Fruit fly (Drosophila melanogaster): ENCODE results near the gene CG6836.

CG6836 gene

DNA sequence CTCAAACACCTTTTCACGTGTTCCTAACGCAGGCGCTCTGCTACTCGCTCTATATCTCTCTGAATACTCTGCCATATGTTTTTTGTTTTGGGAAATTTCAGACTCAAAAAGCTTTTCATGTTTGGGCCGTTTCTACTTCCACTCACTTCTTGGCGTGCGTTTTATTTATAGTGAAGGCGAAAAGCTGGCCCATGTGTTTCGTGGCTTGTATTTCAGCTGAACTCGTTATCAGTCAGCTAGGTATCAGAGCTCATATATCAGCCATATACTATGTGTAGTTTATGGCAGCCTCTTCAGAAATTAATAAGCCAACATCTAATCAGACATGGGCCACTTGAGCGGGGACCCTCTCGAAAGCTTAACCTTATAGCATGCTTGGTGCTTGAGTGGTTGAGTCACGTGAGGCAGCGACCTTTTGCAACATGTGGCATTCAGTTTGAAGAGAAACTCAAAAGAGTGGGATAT lies 44.1 kb downstream of the CG6836 start (continued):
- peak; percentile 47 for TF ChIP-seq Hey (tag; optimal IDR thresholded peaks at IDR 0.05)
- TF ChIP-seq CG10321 (GFP tag; IDR thresholded peaks at IDR 0.05): 0 out of 2 replicates have a peak, but pooled peaks have one; percentile 5
- peak; percentile 68 for TF ChIP-seq abd-A (tag; optimal IDR thresholded peaks at IDR 0.05)
- no peak for TF ChIP-seq MTF-1 (GFP tag; optimal IDR thresholded peaks at IDR 0.05; ENCODE audit: borderline replicate concordance)
- no peak for TF ChIP-seq CG3838 (GFP tag; optimal IDR thresholded peaks at IDR 0.05)
- no peak for TF ChIP-seq Chrac-16 (GFP tag; optimal IDR thresholded peaks at IDR 0.05)
- no peak for TF ChIP-seq YL-1 (GFP tag; optimal IDR thresholded peaks at IDR 0.05)
- TF ChIP-seq Asciz (GFP tag; optimal IDR thresholded peaks at IDR 0.05): peak; percentile 26
- TF ChIP-seq ttk (GFP tag; IDR thresholded peaks at IDR 0.05): no peak
- no peak for TF ChIP-seq CG18262 (tag; optimal IDR thresholded peaks at IDR 0.05)
- no peak for TF ChIP-seq NK7.1 (GFP tag; optimal IDR thresholded peaks at IDR 0.05)
- no peak for TF ChIP-seq Dp (GFP tag; optimal IDR thresholded peaks at IDR 0.05)
- no peak for TF ChIP-seq HLHmδ (GFP tag; optimal IDR thresholded peaks at IDR 0.05)
- TF ChIP-seq lilli (GFP tag; optimal IDR thresholded peaks at IDR 0.05): no peak
- TF ChIP-seq ind (GFP tag; optimal IDR thresholded peaks at IDR 0.05): no peak
- TF ChIP-seq CG32767 (GFP tag; IDR thresholded peaks at IDR 0.05): no peak
- no peak for TF ChIP-seq luna (GFP tag; optimal IDR thresholded peaks at IDR 0.05)
- no peak for TF ChIP-seq CG11247 (GFP tag; IDR thresholded peaks at IDR 0.05)
- TF ChIP-seq ssp (GFP tag; IDR thresholded peaks at IDR 0.05): no peak
- no peak for TF ChIP-seq CG7928 (GFP tag; optimal IDR thresholded peaks at IDR 0.05)
- no peak for TF ChIP-seq H15 (GFP tag; IDR thresholded peaks at IDR 0.05)
- TF ChIP-seq vvl (GFP tag; IDR thresholded peaks at IDR 0.05): 0 out of 2 replicates have a peak, but pooled peaks have one; percentile 30
- no peak for TF ChIP-seq CG4360 (GFP tag; IDR thresholded peaks at IDR 0.05)
- peak; percentile 20 for TF ChIP-seq pfk (GFP tag; optimal IDR thresholded peaks at IDR 0.05)
- no peak for TF ChIP-seq bowl (GFP tag; IDR thresholded peaks at IDR 0.05)
- no peak for TF ChIP-seq CG8290 (GFP tag; optimal IDR thresholded peaks at IDR 0.05)
- TF ChIP-seq CG8290 (tag; optimal IDR thresholded peaks at IDR 0.05): peak in 1 of 2 experiments; percentile 39
- no peak for TF ChIP-seq zen2 (GFP tag; IDR thresholded peaks at IDR 0.05; ENCODE audit: partially characterized antibody)
- no peak for TF ChIP-seq CG11723 (GFP tag; optimal IDR thresholded peaks at IDR 0.05)
- no peak for TF ChIP-seq HHEX (GFP tag; optimal IDR thresholded peaks at IDR 0.05)
- TF ChIP-seq bsh (GFP tag; optimal IDR thresholded peaks at IDR 0.05): no peak
- TF ChIP-seq cad (GFP tag; optimal IDR thresholded peaks at IDR 0.05): no peak
- peak; percentile 2 for TF ChIP-seq sd (tag; optimal IDR thresholded peaks at IDR 0.05)
- TF ChIP-seq CG8765 (GFP tag; IDR thresholded peaks at IDR 0.05): no peak
- peak; percentile 4 for TF ChIP-seq CG15601 (tag; optimal IDR thresholded peaks at IDR 0.05)
- TF ChIP-seq nau (GFP tag; optimal IDR thresholded peaks at IDR 0.05): no peak
- no peak for TF ChIP-seq CG43689 (GFP tag; IDR thresholded peaks at IDR 0.05)
- 0 out of 2 replicates have a peak, but pooled peaks have one; percentile 12 for TF ChIP-seq MBD-R2 (GFP tag; IDR thresholded peaks at IDR 0.05)
- TF ChIP-seq ranshi (GFP tag; IDR thresholded peaks at IDR 0.05): no peak
- no peak for TF ChIP-seq CG30431 (GFP tag; optimal IDR thresholded peaks at IDR 0.05)
- no peak for TF ChIP-seq sr (GFP tag; IDR thresholded peaks at IDR 0.05)
- TF ChIP-seq CG11560 (tag; IDR thresholded peaks at IDR 0.05): no peak
- no peak for TF ChIP-seq CG12219 (GFP tag; optimal IDR thresholded peaks at IDR 0.05)
- TF ChIP-seq B-H1 (GFP tag; IDR thresholded peaks at IDR 0.05): no peak
- TF ChIP-seq dimm (GFP tag; IDR thresholded peaks at IDR 0.05): no peak
- TF ChIP-seq grn (GFP tag; optimal IDR thresholded peaks at IDR 0.05): peak; percentile 89
- no peak for TF ChIP-seq eyg (GFP tag; optimal IDR thresholded peaks at IDR 0.05)
- TF ChIP-seq Meics (GFP tag; optimal IDR thresholded peaks at IDR 0.05): no peak
- no peak for TF ChIP-seq HLH3B (GFP tag; IDR thresholded peaks at IDR 0.05)
- no peak for TF ChIP-seq unc-4 (GFP tag; IDR thresholded peaks at IDR 0.05; ENCODE audit: partially characterized antibody)
- TF ChIP-seq pb (GFP tag; optimal IDR thresholded peaks at IDR 0.05): no peak
- no peak for TF ChIP-seq eve (GFP tag; optimal IDR thresholded peaks at IDR 0.05)
